Worm (Caenorhabditis elegans) whole organism, L1 larva: ENCODE data around the gene hlh-1.

Source experiments
- dpl-1 ChIP-seq, 3 experiments: fragments of 150-350 bp in 2 of 3; sonication (generic microtip) in 1 of 3; optimal IDR thresholded peaks; 2 replicates each; lab custom pipeline; 2014 to 2017; ENCODE audit warnings: missing biosample characterization in 3 of 3, missing genetic modification characterization in 3 of 3, missing genetic modification reagents in 3 of 3
- dsc-1 ChIP-seq: sonication (generic microtip); optimal IDR thresholded peaks from 2 replicates; lab custom pipeline; 2016; ENCODE audit warnings: mild to moderate bottlenecking, missing genetic modification characterization, missing compliant biosample characterization
- egl-27 ChIP-seq, 2 experiments: fragments of 150-350 bp in 1 of 2; sonication (generic microtip); optimal IDR thresholded peaks; 3 replicates each; lab custom pipeline; 2017 to 2018; ENCODE audit warnings: missing biosample characterization in 2 of 2, missing genetic modification characterization in 2 of 2, missing genetic modification reagents in 2 of 2
- mdl-1 ChIP-seq, 2 experiments: fragments of 150-350 bp; optimal IDR thresholded peaks; 2 replicates each; lab custom pipeline; 2014 to 2017; ENCODE audit warnings: missing biosample characterization in 2 of 2, missing genetic modification characterization in 2 of 2, inconsistent platforms in 1 of 2
- nhr-19 ChIP-seq: fragments of 200-800 bp; sonication (Bioruptor generic); conservative IDR thresholded peaks from 2 replicates; pipeline ENCODE4 v1.3.6; 2022; ENCODE audit warnings: missing genetic modification characterization, missing compliant biosample characterization
- nhr-28 ChIP-seq: fragments of 150-350 bp; optimal IDR thresholded peaks from 2 replicates; lab custom pipeline; 2014; ENCODE audit warnings: missing biosample characterization, missing genetic modification characterization
- pax-3 ChIP-seq: fragments of 200-800 bp; sonication (Bioruptor generic); optimal IDR thresholded peaks from 2 replicates; lab custom pipeline; 2018; ENCODE audit warnings: mild to moderate bottlenecking, missing genetic modification characterization, moderate library complexity, missing compliant biosample characterization
- unc-86 ChIP-seq: sonication (generic microtip); optimal IDR thresholded peaks from 2 replicates; lab custom pipeline; 2016; ENCODE audit warnings: missing genetic modification characterization, missing compliant biosample characterization

DNA sequence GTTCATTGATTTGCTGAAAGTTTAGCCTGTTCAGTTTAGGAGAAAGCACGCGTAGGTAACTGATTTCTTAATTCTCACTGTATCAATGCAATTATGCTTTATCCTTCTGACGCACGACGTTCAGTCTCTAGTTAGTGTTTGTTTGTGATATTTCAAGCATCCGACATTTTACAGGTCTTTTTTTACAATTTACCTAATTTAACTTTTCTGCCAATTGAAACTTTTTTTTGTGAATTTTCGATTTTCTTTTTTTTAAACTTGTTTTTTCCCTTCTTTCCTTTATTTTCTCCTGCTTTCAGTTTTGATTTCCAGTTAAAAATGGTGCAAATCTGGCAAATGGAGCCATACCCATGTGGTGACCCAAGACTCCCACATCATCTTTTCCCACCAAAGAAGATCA, 32.4 kb downstream of the hlh-1 start, which contains the start of gene K07E1.1:
- no peak for TF ChIP-seq dsc-1 (tag; lab: Kevin White, UChicago)
- TF ChIP-seq unc-86 (tag; lab: Kevin White, UChicago): no peak
- TF ChIP-seq nhr-28 (tag; lab: Kevin White, UChicago): no peak
- TF ChIP-seq pax-3: no peak
- TF ChIP-seq egl-27 (tag; optimal IDR thresholded peaks at IDR 0.05; lab: Kevin White, UChicago): no peak
- TF ChIP-seq mdl-1 (tag; optimal IDR thresholded peaks at IDR 0.05; lab: Kevin White, UChicago): no peak
- TF ChIP-seq nhr-19 (GFP tag; lab: Robert Waterston, UW): no peak
- TF ChIP-seq dpl-1 (GFP tag; optimal IDR thresholded peaks at IDR 0.05; lab: Kevin White, UChicago): no peak
